Fruit fly (Drosophila melanogaster) whole organism, embryonic: ENCODE results near the gene CG9616.
A peak's percentile ranks its signal among the peaks of the same experiment; 100 is the strongest.

Experiments
- Atf3 ChIP-seq: fragments of 200-800 bp; sonication (Bioruptor generic); optimal IDR thresholded peaks from 3 replicates; lab custom pipeline; 2016; ENCODE audit warnings: missing biosample characterization, missing genetic modification characterization
- Awh ChIP-seq: fragments of 200-800 bp; sonication (Bioruptor generic); IDR thresholded peaks from 2 replicates; pipeline ENCODE4, ENCODE4 v1.3.6; 2022; ENCODE audit warnings: missing biosample characterization, missing genetic modification characterization
- B-H1 ChIP-seq: fragments of 200-800 bp; sonication (Bioruptor generic); IDR thresholded peaks from 3 replicates; pipeline ENCODE4 v1.3.6; 2022; ENCODE audit warnings: missing biosample characterization, missing genetic modification characterization
- CG10147 ChIP-seq: fragments of 200-800 bp; sonication (Bioruptor generic); optimal IDR thresholded peaks from 2 replicates; lab custom pipeline; 2019; ENCODE audit warnings: missing biosample characterization, mild to moderate bottlenecking, missing genetic modification characterization, moderate library complexity
- CG10209 ChIP-seq: fragments of 200-800 bp; sonication (Bioruptor generic); optimal IDR thresholded peaks from 3 replicates; lab custom pipeline; 2017; ENCODE audit warnings: missing biosample characterization, mild to moderate bottlenecking, missing genetic modification characterization, missing genetic modification reagents
- CG1024 ChIP-seq: fragments of 200-800 bp; sonication (Bioruptor generic); IDR thresholded peaks from 2 replicates; pipeline ENCODE4 v1.3.6; 2022; ENCODE audit warnings: missing biosample characterization, missing genetic modification characterization
- CG10267 ChIP-seq: fragments of 200-800 bp; sonication (Bioruptor generic); optimal IDR thresholded peaks from 2 replicates; lab custom pipeline; 2018; ENCODE audit warnings: missing biosample characterization, mild to moderate bottlenecking, missing genetic modification characterization, moderate library complexity
- CG12942 ChIP-seq: fragments of 200-800 bp; sonication (Bioruptor generic); optimal IDR thresholded peaks from 3 replicates; lab custom pipeline; 2016; ENCODE audit warnings: missing biosample characterization, missing genetic modification characterization
- CG13894 ChIP-seq: fragments of 200-800 bp; sonication (Bioruptor generic); optimal IDR thresholded peaks from 3 replicates; lab custom pipeline; 2018; ENCODE audit warnings: missing biosample characterization, mild to moderate bottlenecking, missing genetic modification characterization, moderate library complexity
- CG15269 ChIP-seq: fragments of 200-800 bp; sonication (Bioruptor generic); optimal IDR thresholded peaks from 2 replicates; lab custom pipeline; 2018; ENCODE audit warnings: missing biosample characterization, mild to moderate bottlenecking, missing genetic modification characterization, moderate library complexity
- CG16813 ChIP-seq: fragments of 200-800 bp; sonication (Bioruptor generic); IDR thresholded peaks from 3 replicates; pipeline ENCODE4 v1.3.6; 2022; ENCODE audit warnings: missing biosample characterization, missing genetic modification characterization; ENCODE audit not compliant: partially characterized antibody
- CG16863 ChIP-seq: fragments of 200-800 bp; sonication (Bioruptor generic); optimal IDR thresholded peaks from 3 replicates; lab custom pipeline; 2016; ENCODE audit warnings: missing biosample characterization, missing genetic modification characterization
- CG17802 ChIP-seq: fragments of 200-800 bp; sonication (Bioruptor generic); optimal IDR thresholded peaks from 2 replicates; lab custom pipeline; 2018; ENCODE audit warnings: missing biosample characterization, mild to moderate bottlenecking, missing genetic modification characterization, moderate library complexity
- CG1832 ChIP-seq: fragments of 200-800 bp; sonication (Bioruptor generic); optimal IDR thresholded peaks from 2 replicates; lab custom pipeline; 2017; ENCODE audit warnings: missing biosample characterization, mild to moderate bottlenecking, missing genetic modification characterization, inconsistent platforms
- CG2875 ChIP-seq: fragments of 200-800 bp; sonication (Bioruptor generic); optimal IDR thresholded peaks from 2 replicates; lab custom pipeline; 2017; ENCODE audit warnings: missing biosample characterization, mild to moderate bottlenecking, missing genetic modification characterization, missing genetic modification reagents
- CG31441 ChIP-seq: fragments of 200-800 bp; sonication (Bioruptor generic); IDR thresholded peaks from 2 replicates; pipeline ENCODE4 v1.3.6; 2022; ENCODE audit warnings: missing biosample characterization, missing genetic modification characterization
- CG3407 ChIP-seq: fragments of 200-800 bp; sonication (Bioruptor generic); optimal IDR thresholded peaks from 2 replicates; lab custom pipeline; 2018; ENCODE audit warnings: missing biosample characterization, mild to moderate bottlenecking, missing genetic modification characterization
- CG3995 ChIP-seq: fragments of 200-800 bp; sonication (Bioruptor generic); optimal IDR thresholded peaks from 3 replicates; lab custom pipeline; 2016; ENCODE audit warnings: missing biosample characterization, missing genetic modification characterization
- CG4707 ChIP-seq: fragments of 200-800 bp; sonication (Bioruptor generic); optimal IDR thresholded peaks from 2 replicates; lab custom pipeline; 2018; ENCODE audit warnings: missing biosample characterization, mild to moderate bottlenecking, missing genetic modification characterization, moderate library complexity
- CG6272 ChIP-seq: fragments of 200-800 bp; sonication (Bioruptor generic); IDR thresholded peaks from 2 replicates; pipeline ENCODE4 v1.3.6; 2022; ENCODE audit warnings: missing biosample characterization, missing genetic modification characterization
- CG6654 ChIP-seq: fragments of 200-800 bp; sonication (Bioruptor generic); optimal IDR thresholded peaks from 2 replicates; lab custom pipeline; 2017; ENCODE audit warnings: missing biosample characterization, mild to moderate bottlenecking, missing genetic modification characterization
- CG6683 ChIP-seq: fragments of 200-800 bp; sonication (Bioruptor generic); optimal IDR thresholded peaks from 2 replicates; lab custom pipeline; 2017; ENCODE audit warnings: missing biosample characterization, mild to moderate bottlenecking, missing genetic modification characterization, missing genetic modification reagents
- Camta ChIP-seq: fragments of 200-800 bp; sonication (Bioruptor generic); optimal IDR thresholded peaks from 2 replicates; lab custom pipeline; 2016; ENCODE audit warnings: missing biosample characterization, missing genetic modification characterization
- CoRest ChIP-seq: fragments of 200-800 bp; sonication (Bioruptor generic); optimal IDR thresholded peaks from 3 replicates; lab custom pipeline; 2018; ENCODE audit warnings: missing biosample characterization, mild to moderate bottlenecking, missing genetic modification characterization, moderate library complexity
- Dbx ChIP-seq: fragments of 200-800 bp; sonication (Bioruptor generic); IDR thresholded peaks from 3 replicates; pipeline ENCODE4 v1.3.6; 2022; ENCODE audit warnings: missing biosample characterization, missing genetic modification characterization
- Dip3 ChIP-seq: fragments of 200-800 bp; sonication (Bioruptor generic); optimal IDR thresholded peaks from 3 replicates; lab custom pipeline; 2016; ENCODE audit warnings: missing biosample characterization, missing genetic modification characterization
- Ets65A ChIP-seq: fragments of 200-800 bp; sonication (Bioruptor generic); peaks from one replicate; lab custom pipeline; 2016; ENCODE audit warnings: missing biosample characterization, missing genetic modification characterization
- H15 ChIP-seq: fragments of 200-800 bp; sonication (Bioruptor generic); IDR thresholded peaks from 3 replicates; pipeline ENCODE4 v1.3.6; 2022; ENCODE audit warnings: missing biosample characterization, missing genetic modification characterization
- Hmx ChIP-seq: fragments of 200-800 bp; sonication (Bioruptor generic); optimal IDR thresholded peaks from 2 replicates; lab custom pipeline; 2016; ENCODE audit warnings: missing biosample characterization, missing genetic modification characterization
- Myb ChIP-seq: fragments of 200-800 bp; sonication (Bioruptor generic); optimal IDR thresholded peaks from 2 replicates; lab custom pipeline; 2016; ENCODE audit warnings: missing biosample characterization, missing genetic modification characterization
- Oli ChIP-seq: fragments of 200-800 bp; sonication (Bioruptor generic); optimal IDR thresholded peaks from 2 replicates; lab custom pipeline; 2018; ENCODE audit warnings: missing biosample characterization, mild to moderate bottlenecking, missing genetic modification characterization, moderate library complexity
- Sox100B ChIP-seq: fragments of 200-800 bp; sonication (Bioruptor generic); optimal IDR thresholded peaks from 3 replicates; lab custom pipeline; 2018; ENCODE audit warnings: missing biosample characterization, mild to moderate bottlenecking, missing genetic modification characterization
- Spps ChIP-seq: fragments of 200-800 bp; sonication (Bioruptor generic); optimal IDR thresholded peaks from 2 replicates; lab custom pipeline; 2018; ENCODE audit warnings: missing biosample characterization, mild to moderate bottlenecking, missing genetic modification characterization
- TFAM ChIP-seq: fragments of 200-800 bp; sonication (Bioruptor generic); optimal IDR thresholded peaks from 2 replicates; lab custom pipeline; 2017; ENCODE audit warnings: missing biosample characterization, missing genetic modification characterization, inconsistent platforms
- Taf1 ChIP-seq: fragments of 200-800 bp; sonication (Bioruptor generic); IDR thresholded peaks from 2 replicates; pipeline ENCODE4 v1.3.6; 2022; ENCODE audit warnings: missing biosample characterization, missing genetic modification characterization
- bbx ChIP-seq: fragments of 200-800 bp; sonication (Bioruptor generic); IDR thresholded peaks from 2 replicates; pipeline ENCODE4 v1.3.6; 2022; ENCODE audit warnings: missing biosample characterization, missing genetic modification characterization; ENCODE audit not compliant: partially characterized antibody
- br ChIP-seq: fragments of >200 bp; optimal IDR thresholded peaks from 2 replicates; lab custom pipeline; 2017
- cato ChIP-seq: fragments of 200-800 bp; sonication (Bioruptor generic); optimal IDR thresholded peaks from 2 replicates; lab custom pipeline; 2016; ENCODE audit warnings: missing biosample characterization, missing genetic modification characterization, borderline replicate concordance
- ci ChIP-seq: fragments of 200-800 bp; sonication (Bioruptor generic); IDR thresholded peaks from 3 replicates; pipeline ENCODE4 v1.3.6; 2022; ENCODE audit warnings: missing biosample characterization, missing genetic modification characterization
- crc ChIP-seq: fragments of 200-800 bp; sonication (Bioruptor generic); optimal IDR thresholded peaks from 2 replicates; lab custom pipeline; 2016; ENCODE audit warnings: missing biosample characterization, missing genetic modification characterization
- dmrt99B ChIP-seq: fragments of 200-800 bp; sonication (Bioruptor generic); optimal IDR thresholded peaks from 2 replicates; lab custom pipeline; 2018; ENCODE audit warnings: missing biosample characterization, mild to moderate bottlenecking, missing genetic modification characterization, moderate library complexity
- dpn ChIP-seq, 2 experiments: fragments of 200-800 bp; sonication (Bioruptor generic); optimal IDR thresholded peaks; 3 replicates each; lab custom pipeline; 2016; ENCODE audit warnings: missing biosample characterization in 2 of 2, missing genetic modification characterization in 2 of 2
- emc ChIP-seq: fragments of 200-800 bp; sonication (Bioruptor generic); optimal IDR thresholded peaks from 2 replicates; lab custom pipeline; 2016; ENCODE audit warnings: missing biosample characterization, missing genetic modification characterization
- gcm2 ChIP-seq: fragments of 200-800 bp; sonication (Bioruptor generic); optimal IDR thresholded peaks from 2 replicates; lab custom pipeline; 2016; ENCODE audit warnings: missing biosample characterization, missing genetic modification characterization
- kay ChIP-seq: fragments of 200-800 bp; sonication (Bioruptor generic); optimal IDR thresholded peaks from 2 replicates; lab custom pipeline; 2016; ENCODE audit warnings: missing biosample characterization, missing genetic modification characterization
- run ChIP-seq: fragments of 200-800 bp; sonication (Bioruptor generic); optimal IDR thresholded peaks from 3 replicates; lab custom pipeline; 2018; ENCODE audit warnings: missing biosample characterization, mild to moderate bottlenecking, missing genetic modification characterization
- sens ChIP-seq: fragments of 200-800 bp; sonication (Bioruptor generic); peaks from one replicate; lab custom pipeline; 2016; ENCODE audit warnings: missing biosample characterization, missing genetic modification characterization
- tap ChIP-seq: fragments of 200-800 bp; optimal IDR thresholded peaks from 3 replicates; lab custom pipeline; 2019; ENCODE audit warnings: missing biosample characterization, mild to moderate bottlenecking, missing genetic modification characterization, moderate library complexity
- tna ChIP-seq: fragments of 200-800 bp; sonication (Bioruptor generic); IDR thresholded peaks from 2 replicates; pipeline ENCODE4 v1.3.6; 2022; ENCODE audit warnings: missing biosample characterization, missing genetic modification characterization; ENCODE audit not compliant: partially characterized antibody
- yki ChIP-seq: fragments of >200 bp; optimal IDR thresholded peaks from 3 replicates; lab custom pipeline; 2018
- zen ChIP-seq: fragments of 200-800 bp; sonication (Bioruptor generic); optimal IDR thresholded peaks from 3 replicates; lab custom pipeline; 2018; ENCODE audit warnings: missing biosample characterization, mild to moderate bottlenecking, missing genetic modification characterization, moderate library complexity

The CG9616 gene

DNA sequence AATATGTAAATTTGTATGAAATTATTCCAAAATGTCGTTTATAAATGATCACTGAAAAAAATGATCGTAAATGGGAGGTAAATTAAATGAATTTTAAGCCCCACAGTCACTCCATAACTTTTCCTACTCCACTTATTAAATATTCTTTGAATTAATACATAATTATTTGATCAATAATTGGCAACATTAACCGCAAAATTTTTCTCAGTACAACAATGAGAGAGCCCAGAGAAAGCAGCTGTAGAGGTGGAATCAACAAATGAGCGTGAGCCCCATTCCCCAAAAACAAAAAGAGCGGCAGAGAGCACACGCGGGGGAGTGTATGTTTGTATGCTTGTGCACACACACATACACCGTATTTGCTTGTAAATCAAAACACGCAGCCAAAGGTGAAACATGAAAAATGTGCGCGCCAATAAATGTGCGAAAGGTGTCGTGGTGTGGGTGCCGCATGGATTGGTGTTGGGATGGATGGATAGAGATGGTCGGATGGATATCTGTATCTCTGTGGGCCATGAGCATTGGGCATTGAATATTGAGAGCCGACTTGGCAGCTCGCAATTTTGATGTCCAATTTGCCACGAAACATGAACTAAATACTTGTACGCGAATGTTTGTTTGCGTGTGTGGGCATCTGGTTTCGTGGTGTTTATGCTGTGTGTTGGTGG, 38.6 kb upstream of the CG9616 start (continued):
- TF ChIP-seq CG17802 (peak; percentile 90), sens (GFP tag; lab: Kevin White, UChicago) (peak; percentile 99), CG3995 (GFP tag; lab: Kevin White, UChicago) (peak; percentile 81), zen (tag; lab: Kevin White, UChicago) (peak; percentile 96), CG16813 (GFP tag; lab: Robert Waterston, UW) (no peak), run (tag; lab: Kevin White, UChicago) (peak; percentile 97), CG12942 (GFP tag; lab: Kevin White, UChicago) (peak; percentile 98), tap (tag; lab: Kevin White, UChicago) (peak; percentile 98), gcm2 (GFP tag; lab: Kevin White, UChicago) (peak; percentile 95), dmrt99B (tag; lab: Kevin White, UChicago) (peak; percentile 99), Camta (GFP tag; lab: Kevin White, UChicago) (peak; percentile 95), cato (GFP tag; lab: Kevin White, UChicago) (peak; percentile 97), CG10267 (tag; lab: Kevin White, UChicago) (peak; percentile 96), Sox100B (GFP tag; lab: Kevin White, UChicago) (peak; percentile 98), CG15269 (tag; lab: Kevin White, UChicago) (peak; percentile 99), Dip3 (peak; percentile 95), CG3407 (GFP tag; lab: Kevin White, UChicago) (peak; percentile 97), H15 (GFP tag; lab: Robert Waterston, UW) (no peak), CG6272 (GFP tag; lab: Robert Waterston, UW) (peak; percentile 97), CG10147 (GFP tag; lab: Kevin White, UChicago) (peak; percentile 99), Myb (GFP tag; lab: Kevin White, UChicago) (peak; percentile 67), CG1832 (no peak), kay (GFP tag; lab: Kevin White, UChicago) (peak; percentile 96), ci (GFP tag; lab: Robert Waterston, UW) (no peak), CG31441 (no peak), Ets65A (GFP tag; lab: Kevin White, UChicago) (peak; percentile 97), br (lab: Kevin White, UChicago) (no peak), dpn (GFP tag; optimal IDR thresholded peaks at IDR 0.05; lab: Kevin White, UChicago) (peak; percentile 96 to 98), Atf3 (GFP tag; lab: Kevin White, UChicago) (peak; percentile 92), crc (peak; percentile 88), emc (GFP tag; lab: Kevin White, UChicago) (peak; percentile 89), tna (no peak), Spps (tag; lab: Kevin White, UChicago) (peak; percentile 96), CG1024 (GFP tag; lab: Robert Waterston, UW) (no peak), CG16863 (peak; percentile 95), CG10209 (peak; percentile 99), CG6683 (GFP tag; lab: Kevin White, UChicago) (peak; percentile 96), TFAM (peak; percentile 88), Taf1 (GFP tag; lab: Robert Waterston, UW) (no peak), CoRest (tag; lab: Kevin White, UChicago) (peak; percentile 99), CG6654 (GFP tag; lab: Kevin White, UChicago) (peak; percentile 90), CG13894 (peak; percentile 95), Awh (GFP tag; lab: Robert Waterston, UW) (no peak), CG4707 (peak; percentile 96), Dbx (no peak), Hmx (GFP tag; lab: Kevin White, UChicago) (peak; percentile 90), CG2875 (peak; percentile 98), Oli (tag; lab: Kevin White, UChicago) (peak; percentile 99), bbx (GFP tag; lab: Robert Waterston, UW) (no peak), yki (lab: Kevin White, UChicago) (peak; percentile 64), B-H1 (GFP tag; lab: Robert Waterston, UW) (no peak)
